Worm (Caenorhabditis elegans) whole organism, L3 larva: ENCODE data around the gene mys-1.

ENCODE experiments used
- R02D3.7 ChIP-seq: fragments of 150-350 bp; optimal IDR thresholded peaks from 2 replicates; lab custom pipeline; 2014; ENCODE audit warnings: missing biosample characterization, missing genetic modification characterization
- ZK546.5 ChIP-seq: sonication (generic microtip); optimal IDR thresholded peaks from 2 replicates; lab custom pipeline; 2017; ENCODE audit warnings: missing biosample characterization, missing genetic modification characterization
- aly-2 ChIP-seq: fragments of 150-350 bp; optimal IDR thresholded peaks from 2 replicates; lab custom pipeline; 2014; ENCODE audit warnings: missing biosample characterization, missing genetic modification characterization
- ceh-16 ChIP-seq: sonication (generic microtip); optimal IDR thresholded peaks from 2 replicates; lab custom pipeline; 2017; ENCODE audit warnings: missing biosample characterization, missing genetic modification characterization
- ceh-9 ChIP-seq: sonication (generic microtip); optimal IDR thresholded peaks from 2 replicates; lab custom pipeline; 2018; ENCODE audit warnings: missing biosample characterization, missing genetic modification characterization
- daf-12 ChIP-seq: fragments of 150-350 bp; optimal IDR thresholded peaks from 2 replicates; lab custom pipeline; 2014; ENCODE audit warnings: missing biosample characterization, missing genetic modification reagents, missing genetic modification characterization
- elt-1 ChIP-seq: fragments of 150-350 bp; optimal IDR thresholded peaks from 2 replicates; lab custom pipeline; 2014; ENCODE audit warnings: missing biosample characterization, missing genetic modification characterization
- elt-2 ChIP-seq: sonication (generic microtip); optimal IDR thresholded peaks from 2 replicates; lab custom pipeline; 2016; ENCODE audit warnings: missing genetic modification reagents, mild to moderate bottlenecking, missing genetic modification characterization, missing compliant biosample characterization
- elt-3 ChIP-seq, 3 experiments: fragments of 150-350 bp in 1 of 3; sonication (generic microtip) in 2 of 3; optimal IDR thresholded peaks; 2 replicates in 2 of 3; 4 replicates in 1 of 3; lab custom pipeline; 2014 to 2017; ENCODE audit warnings: missing biosample characterization in 3 of 3, missing genetic modification characterization in 3 of 3
- eor-1 ChIP-seq, 2 experiments: fragments of 150-350 bp; optimal IDR thresholded peaks; 2 replicates each; lab custom pipeline; 2014 to 2018; ENCODE audit warnings: missing biosample characterization in 2 of 2, missing genetic modification characterization in 2 of 2
- fkh-2 ChIP-seq: fragments of 150-350 bp; optimal IDR thresholded peaks from 2 replicates; lab custom pipeline; 2014; ENCODE audit warnings: missing biosample characterization, missing genetic modification reagents, missing genetic modification characterization
- hmg-11 ChIP-seq: sonication (generic microtip); optimal IDR thresholded peaks from 2 replicates; lab custom pipeline; 2016; ENCODE audit warnings: missing genetic modification characterization, missing compliant biosample characterization
- lin-15B ChIP-seq: fragments of 150-350 bp; optimal IDR thresholded peaks from 2 replicates; lab custom pipeline; 2014; ENCODE audit warnings: missing biosample characterization, missing genetic modification characterization
- lin-39 ChIP-seq: fragments of 150-350 bp; optimal IDR thresholded peaks from 2 replicates; lab custom pipeline; 2018; ENCODE audit warnings: missing biosample characterization, missing genetic modification reagents, missing genetic modification characterization
- lsy-12 ChIP-seq: sonication (generic microtip); optimal IDR thresholded peaks from 2 replicates; lab custom pipeline; 2016; ENCODE audit warnings: mild to moderate bottlenecking, missing genetic modification characterization, missing compliant biosample characterization
- mml-1 ChIP-seq: fragments of 150-350 bp; sonication (generic microtip); optimal IDR thresholded peaks from 3 replicates; lab custom pipeline; 2014; ENCODE audit warnings: missing biosample characterization, missing genetic modification characterization
- nhr-12 ChIP-seq: fragments of 150-350 bp; optimal IDR thresholded peaks from 2 replicates; lab custom pipeline; 2014; ENCODE audit warnings: missing biosample characterization, missing genetic modification characterization
- nhr-23 ChIP-seq: fragments of 150-350 bp; optimal IDR thresholded peaks from 2 replicates; lab custom pipeline; 2014; ENCODE audit warnings: missing biosample characterization, missing genetic modification reagents, missing genetic modification characterization
- nhr-25 ChIP-seq: sonication (generic microtip); optimal IDR thresholded peaks from 2 replicates; lab custom pipeline; 2017; ENCODE audit warnings: missing biosample characterization, missing genetic modification characterization
- nhr-28 ChIP-seq: fragments of 150-350 bp; optimal IDR thresholded peaks from 2 replicates; lab custom pipeline; 2014; ENCODE audit warnings: missing biosample characterization, missing genetic modification characterization
- nhr-43 ChIP-seq: sonication (generic microtip); optimal IDR thresholded peaks from 2 replicates; lab custom pipeline; 2016; ENCODE audit warnings: mild to moderate bottlenecking, missing genetic modification characterization, missing compliant biosample characterization; ENCODE audit not compliant: poor library complexity, severe bottlenecking
- nhr-67 ChIP-seq: fragments of 150-350 bp; optimal IDR thresholded peaks from 2 replicates; lab custom pipeline; 2014; ENCODE audit warnings: missing biosample characterization, missing genetic modification characterization
- pha-4 ChIP-seq: fragments of 150-350 bp; optimal IDR thresholded peaks from 2 replicates; lab custom pipeline; 2014; ENCODE audit warnings: missing biosample characterization, missing genetic modification reagents, missing genetic modification characterization
- skn-1 ChIP-seq: fragments of 150-350 bp; optimal IDR thresholded peaks from 2 replicates; lab custom pipeline; 2014; ENCODE audit warnings: missing biosample characterization, missing genetic modification characterization
- snpc-4 ChIP-seq: fragments of 150-350 bp; optimal IDR thresholded peaks from 2 replicates; lab custom pipeline; 2014; ENCODE audit warnings: missing biosample characterization, missing genetic modification characterization
- tbx-2 ChIP-seq: sonication (generic microtip); optimal IDR thresholded peaks from 2 replicates; lab custom pipeline; 2016; ENCODE audit warnings: mild to moderate bottlenecking, missing genetic modification characterization, missing compliant biosample characterization
- unc-39 ChIP-seq: sonication (generic microtip); optimal IDR thresholded peaks from 4 replicates; lab custom pipeline; 2017; ENCODE audit warnings: missing biosample characterization, missing genetic modification characterization
- unc-62 ChIP-seq: fragments of 150-350 bp; sonication (generic microtip); optimal IDR thresholded peaks from 4 replicates; lab custom pipeline; 2014; ENCODE audit warnings: missing biosample characterization, missing genetic modification reagents, missing genetic modification characterization
- zag-1 ChIP-seq: fragments of 150-350 bp; optimal IDR thresholded peaks from 2 replicates; lab custom pipeline; 2014; ENCODE audit warnings: missing biosample characterization, missing genetic modification characterization
- ztf-11 ChIP-seq: fragments of 150-350 bp; optimal IDR thresholded peaks from 2 replicates; lab custom pipeline; 2014; ENCODE audit warnings: missing biosample characterization, missing genetic modification characterization
- ztf-4 ChIP-seq: fragments of 150-350 bp; optimal IDR thresholded peaks from 2 replicates; lab custom pipeline; 2014; ENCODE audit warnings: missing biosample characterization, missing genetic modification characterization

The mys-1 gene

ce11 chrV:7050153-7050552 lies 34.3 kb downstream of the mys-1 start:
- TF ChIP-seq nhr-43 (tag; lab: Kevin White, UChicago), result no peak
- no peak for TF ChIP-seq daf-12 (tag; lab: Kevin White, UChicago)
- no peak for TF ChIP-seq lsy-12 (tag; lab: Kevin White, UChicago)
- no peak for TF ChIP-seq nhr-25 (tag; lab: Kevin White, UChicago)
- no peak for TF ChIP-seq elt-3 (tag; optimal IDR thresholded peaks at IDR 0.05; lab: Kevin White, UChicago)
- no peak for TF ChIP-seq pha-4 (tag; lab: Kevin White, UChicago)
- TF ChIP-seq nhr-67, result no peak
- no peak for TF ChIP-seq ZK546.5 (tag; lab: Kevin White, UChicago)
- no peak for TF ChIP-seq aly-2 (tag; lab: Kevin White, UChicago)
- TF ChIP-seq ztf-11 (tag; lab: Kevin White, UChicago), result no peak

ce11 chrV:7047512-7047911 lies 37.0 kb downstream of the mys-1 start, which contains the start of gene F20A1.8:
Gene F20A1.8, minus strand, starts transcription at chrV:7047612.
- no peak for TF ChIP-seq fkh-2 (tag; lab: Kevin White, UChicago)
- no peak for TF ChIP-seq nhr-25 (tag; lab: Kevin White, UChicago)
- no peak for TF ChIP-seq hmg-11 (tag; lab: Kevin White, UChicago)
- TF ChIP-seq R02D3.7, result no peak
- no peak for TF ChIP-seq eor-1 (tag; optimal IDR thresholded peaks at IDR 0.05; lab: Kevin White, UChicago)
- TF ChIP-seq unc-62 (GFP tag; lab: Kevin White, UChicago), result no peak
- no peak for TF ChIP-seq unc-39
- TF ChIP-seq pha-4 (tag; lab: Kevin White, UChicago), result no peak

- TF ChIP-seq ceh-16 (tag; lab: Kevin White, UChicago) (no peak), zag-1 (tag; lab: Kevin White, UChicago) (no peak), elt-1 (tag; lab: Kevin White, UChicago) (no peak), nhr-23 (tag; lab: Kevin White, UChicago) (no peak), unc-39 (no peak), ztf-11 (tag; lab: Kevin White, UChicago) (no peak), snpc-4 (tag; lab: Kevin White, UChicago) (no peak), fkh-2 (tag; lab: Kevin White, UChicago) (no peak), elt-3 (tag; optimal IDR thresholded peaks at IDR 0.05; lab: Kevin White, UChicago) (no peak)
Measured at ce11 chrV:7046005-7046404, 38.5 kb downstream of the mys-1 start, which contains the start of gene F20A1.2. Gene F20A1.2, plus strand, starts transcription at chrV:7046305.

- TF ChIP-seq ztf-11 (tag; lab: Kevin White, UChicago) (no peak), elt-2 (tag; lab: Kevin White, UChicago) (no peak), mml-1 (no peak), nhr-67 (no peak), lin-39 (no peak), hmg-11 (tag; lab: Kevin White, UChicago) (no peak), lsy-12 (tag; lab: Kevin White, UChicago) (no peak), daf-12 (tag; lab: Kevin White, UChicago) (no peak), nhr-28 (tag; lab: Kevin White, UChicago) (no peak), skn-1 (tag; lab: Kevin White, UChicago) (no peak), tbx-2 (no peak), ztf-4 (tag; lab: Kevin White, UChicago) (no peak), ceh-9 (tag; lab: Kevin White, UChicago) (no peak), nhr-12 (no peak), elt-3 (tag; optimal IDR thresholded peaks at IDR 0.05; lab: Kevin White, UChicago) (no peak), aly-2 (tag; lab: Kevin White, UChicago) (no peak), lin-15B (tag; lab: Kevin White, UChicago) (no peak)
Measured at ce11 chrV:7036475-7036874, 48.0 kb downstream of the mys-1 start, which contains the start of gene twk-11. Gene twk-11, minus strand, starts transcription at chrV:7036575.
